Fruit fly (Drosophila melanogaster) whole organism: Measurements from ENCODE around the gene CG42824.

ENCODE experiments used
- CG8478 ChIP-seq: fragments of >200 bp; optimal IDR thresholded peaks from 2 replicates; lab custom pipeline; 2018; ENCODE audit warnings: inconsistent platforms
- pan ChIP-seq: fragments of >200 bp; optimal IDR thresholded peaks from 2 replicates; lab custom pipeline; 2017

dm6 chr3R:17420338-17420737 lies 14.0 kb upstream of the CG42824 start, which contains the start of gene CG42835:
- TF ChIP-seq pan (lab: Kevin White, UChicago) (no peak), CG8478 (lab: Kevin White, UChicago) (no peak)
